Worm (Caenorhabditis elegans) whole organism, mixed stage, embryonic: Measurements from ENCODE around the gene srx-86.

Source experiments
- M03D4.4 ChIP-seq: sonication (generic microtip); optimal IDR thresholded peaks from 2 replicates; lab custom pipeline; 2017; ENCODE audit warnings: mild to moderate bottlenecking, missing genetic modification characterization, missing compliant biosample characterization
- blmp-1 ChIP-seq: fragments of 150-350 bp; optimal IDR thresholded peaks from 2 replicates; lab custom pipeline; 2014; ENCODE audit warnings: missing biosample characterization, missing genetic modification characterization
- lsy-2 ChIP-seq: fragments of 150-350 bp; optimal IDR thresholded peaks from 2 replicates; lab custom pipeline; 2014; ENCODE audit warnings: missing biosample characterization, missing genetic modification characterization
- mls-2 ChIP-seq: sonication (generic microtip); optimal IDR thresholded peaks from 2 replicates; lab custom pipeline; 2016; ENCODE audit warnings: mild to moderate bottlenecking, missing genetic modification characterization, moderate library complexity, missing compliant biosample characterization
- nhr-12 ChIP-seq: fragments of 150-350 bp; optimal IDR thresholded peaks from 2 replicates; lab custom pipeline; 2014; ENCODE audit warnings: missing biosample characterization, missing genetic modification characterization
- nhr-28 ChIP-seq: fragments of 150-350 bp; optimal IDR thresholded peaks from 2 replicates; lab custom pipeline; 2014; ENCODE audit warnings: missing biosample characterization, missing genetic modification characterization
- snpc-4 ChIP-seq: fragments of 150-350 bp; optimal IDR thresholded peaks from 2 replicates; lab custom pipeline; 2014; ENCODE audit warnings: missing biosample characterization, missing genetic modification characterization
- tbx-8 ChIP-seq: fragments of 200-800 bp; sonication (Bioruptor generic); optimal IDR thresholded peaks from 2 replicates; lab custom pipeline; 2018; ENCODE audit warnings: mild to moderate bottlenecking, missing genetic modification characterization, moderate library complexity, missing compliant biosample characterization
- unc-120 ChIP-seq: sonication (generic microtip); optimal IDR thresholded peaks from 2 replicates; lab custom pipeline; 2017; ENCODE audit warnings: missing genetic modification characterization, missing compliant biosample characterization; ENCODE audit not compliant: poor library complexity, severe bottlenecking
- unc-39 ChIP-seq: fragments of 150-350 bp; optimal IDR thresholded peaks from 2 replicates; lab custom pipeline; 2014; ENCODE audit warnings: missing biosample characterization, missing genetic modification characterization
- unc-62 ChIP-seq: fragments of 150-350 bp; optimal IDR thresholded peaks from 2 replicates; lab custom pipeline; 2014; ENCODE audit warnings: missing biosample characterization, missing genetic modification reagents, missing genetic modification characterization

ce11 chrV:11574563-11574962 lies 11.8 kb downstream of the srx-86 start:
- TF ChIP-seq nhr-28 (tag; lab: Kevin White, UChicago) (no peak), mls-2 (tag; lab: Kevin White, UChicago) (no peak), unc-39 (tag; lab: Kevin White, UChicago) (no peak), snpc-4 (tag; lab: Kevin White, UChicago) (no peak), unc-120 (no peak), nhr-12 (tag; lab: Kevin White, UChicago) (no peak), tbx-8 (GFP tag; lab: Kevin White, UChicago) (no peak), blmp-1 (tag; lab: Kevin White, UChicago) (no peak), M03D4.4 (tag; lab: Kevin White, UChicago) (no peak), unc-62 (GFP tag; lab: Kevin White, UChicago) (no peak), lsy-2 (no peak)
